Fruit fly (Drosophila melanogaster): ENCODE data around the gene Cpr64Ac.
A peak's percentile ranks its signal among the peaks of the same experiment; 100 is the strongest.

Cpr64Ac gene

dm6 chr3L:4212815-4213214 is at the start of gene Cpr64Ac:
Cpr64Ac (minus strand) TSS chr3L:4212915.
- TF ChIP-seq Dfd (GFP tag; optimal IDR thresholded peaks at IDR 0.05) (no peak), fru (GFP tag; optimal IDR thresholded peaks at IDR 0.05) (no peak), Rel (GFP tag; optimal IDR thresholded peaks at IDR 0.05) (no peak), Rel (tag; optimal IDR thresholded peaks at IDR 0.05) (no peak), sv (GFP tag; optimal IDR thresholded peaks at IDR 0.05) (no peak), woc (GFP tag; optimal IDR thresholded peaks at IDR 0.05) (no peak), Sp1 (GFP tag; optimal IDR thresholded peaks at IDR 0.05) (no peak), lola (GFP tag; optimal IDR thresholded peaks at IDR 0.05) (no peak), GATAd (GFP tag; optimal IDR thresholded peaks at IDR 0.05) (no peak), Jra (GFP tag; optimal IDR thresholded peaks at IDR 0.05) (no peak), HLH106 (tag; optimal IDR thresholded peaks at IDR 0.05) (no peak), N (GFP tag; optimal IDR thresholded peaks at IDR 0.05) (no peak), CG32264 (GFP tag; optimal IDR thresholded peaks at IDR 0.05) (no peak), tai (GFP tag; optimal IDR thresholded peaks at IDR 0.05) (no peak)

dm6 chr3L:4262384-4262783 is 49.7 kb upstream of the Cpr64Ac start, which contains the start of the genes CG11586 and VhaM9.7-a:
CG11586 (minus strand) TSS chr3L:4262470.
VhaM9.7-a (plus strand) TSS chr3L:4262705.
- TF ChIP-seq rgr (GFP tag; optimal IDR thresholded peaks at IDR 0.05) (peak; percentile 18), psq (GFP tag; optimal IDR thresholded peaks at IDR 0.05) (peak; percentile 4), sage (GFP tag; optimal IDR thresholded peaks at IDR 0.05) (no peak), foxo (GFP tag; optimal IDR thresholded peaks at IDR 0.05) (peak in 1 of 2 experiments; percentile 21), h (GFP tag; optimal IDR thresholded peaks at IDR 0.05) (peak; percentile 9), OdsH (GFP tag; optimal IDR thresholded peaks at IDR 0.05) (peak; percentile 1), Jra (GFP tag; optimal IDR thresholded peaks at IDR 0.05) (peak; percentile 4), Vsx2 (GFP tag; optimal IDR thresholded peaks at IDR 0.05; ENCODE audit: partially characterized antibody) (no peak), sv (GFP tag; optimal IDR thresholded peaks at IDR 0.05) (no peak), dl (GFP tag; optimal IDR thresholded peaks at IDR 0.05; ENCODE audit: insufficient read depth in 1 of 2, partially characterized antibody in 2 of 2) (no peak), Abd-B (GFP tag; optimal IDR thresholded peaks at IDR 0.05) (no peak), br (GFP tag; optimal IDR thresholded peaks at IDR 0.05) (no peak)

- TF ChIP-seq usp (GFP tag; optimal IDR thresholded peaks at IDR 0.05) (no peak), brk (GFP tag; optimal IDR thresholded peaks at IDR 0.05) (no peak), psq (GFP tag; optimal IDR thresholded peaks at IDR 0.05) (no peak), dl (GFP tag; optimal IDR thresholded peaks at IDR 0.05; ENCODE audit: insufficient read depth in 1 of 2, partially characterized antibody in 2 of 2) (no peak), Hr78 (GFP tag; optimal IDR thresholded peaks at IDR 0.05) (no peak), Abd-B (GFP tag; optimal IDR thresholded peaks at IDR 0.05) (no peak), Dif (GFP tag; optimal IDR thresholded peaks at IDR 0.05; ENCODE audit: partially characterized antibody) (no peak), br (GFP tag; optimal IDR thresholded peaks at IDR 0.05) (no peak), tai (GFP tag; optimal IDR thresholded peaks at IDR 0.05) (no peak)
Observed at dm6 chr3L:4261177-4261576, 48.5 kb upstream of the Cpr64Ac start.

dm6 chr3L:4259102-4259558 is 46.4 kb upstream of the Cpr64Ac start, which contains the start of the genes CG15011 and CG1309:
CG15011 (minus strand) TSS chr3L:4259152.
CG1309 (plus strand) TSS chr3L:4259430.
- TF ChIP-seq sv (GFP tag; optimal IDR thresholded peaks at IDR 0.05) (peak; percentile 74), Dfd (GFP tag; optimal IDR thresholded peaks at IDR 0.05) (no peak), Vsx2 (GFP tag; optimal IDR thresholded peaks at IDR 0.05; ENCODE audit: partially characterized antibody) (no peak), Rel (GFP tag; optimal IDR thresholded peaks at IDR 0.05) (no peak), Rel (tag; optimal IDR thresholded peaks at IDR 0.05) (peak; percentile 72), tai (GFP tag; optimal IDR thresholded peaks at IDR 0.05) (no peak), Jra (GFP tag; optimal IDR thresholded peaks at IDR 0.05) (peak; percentile 86), Dif (GFP tag; optimal IDR thresholded peaks at IDR 0.05; ENCODE audit: partially characterized antibody) (no peak), fru (GFP tag; optimal IDR thresholded peaks at IDR 0.05) (peak; percentile 86), sage (GFP tag; optimal IDR thresholded peaks at IDR 0.05) (no peak), h (GFP tag; optimal IDR thresholded peaks at IDR 0.05) (peak; percentile 90), Hr78 (GFP tag; optimal IDR thresholded peaks at IDR 0.05) (no peak), OdsH (GFP tag; optimal IDR thresholded peaks at IDR 0.05) (peak; percentile 82), br (GFP tag; optimal IDR thresholded peaks at IDR 0.05) (peak; percentile 83), pan (optimal IDR thresholded peaks at IDR 0.05) (no peak), CrebA (GFP tag; optimal IDR thresholded peaks at IDR 0.05; ENCODE audit: borderline replicate concordance) (no peak), psq (GFP tag; optimal IDR thresholded peaks at IDR 0.05) (peak; percentile 72), CG32264 (GFP tag; optimal IDR thresholded peaks at IDR 0.05) (peak; percentile 19), CG9705 (GFP tag; optimal IDR thresholded peaks at IDR 0.05) (peak; percentile 83), brk (GFP tag; optimal IDR thresholded peaks at IDR 0.05) (no peak), ey (GFP tag; optimal IDR thresholded peaks at IDR 0.05) (peak; percentile 86), lola (GFP tag; optimal IDR thresholded peaks at IDR 0.05) (no peak), GATAd (GFP tag; optimal IDR thresholded peaks at IDR 0.05) (peak; percentile 88), foxo (GFP tag; optimal IDR thresholded peaks at IDR 0.05) (peak in 1 of 2 experiments; percentile 87), Abd-B (GFP tag; optimal IDR thresholded peaks at IDR 0.05) (no peak), jim (GFP tag; optimal IDR thresholded peaks at IDR 0.05) (no peak), dl (GFP tag; optimal IDR thresholded peaks at IDR 0.05; ENCODE audit: insufficient read depth in 1 of 2, partially characterized antibody in 2 of 2) (no peak), Hr83 (GFP tag; optimal IDR thresholded peaks at IDR 0.05; ENCODE audit: poor library complexity, severe bottlenecking) (peak; percentile 47), Sp1 (GFP tag; optimal IDR thresholded peaks at IDR 0.05) (peak; percentile 86), N (GFP tag; optimal IDR thresholded peaks at IDR 0.05) (no peak), Mio (GFP tag; optimal IDR thresholded peaks at IDR 0.05) (no peak), dsf (GFP tag; optimal IDR thresholded peaks at IDR 0.05; ENCODE audit: borderline replicate concordance) (peak; percentile 51), Hnf4 (GFP tag; optimal IDR thresholded peaks at IDR 0.05) (peak; percentile 85), dmrt93B (GFP tag; optimal IDR thresholded peaks at IDR 0.05) (peak; percentile 48), usp (GFP tag; optimal IDR thresholded peaks at IDR 0.05) (no peak), rgr (GFP tag; optimal IDR thresholded peaks at IDR 0.05) (peak; percentile 88), Myc (optimal IDR thresholded peaks at IDR 0.05) (no peak), HLH106 (tag; optimal IDR thresholded peaks at IDR 0.05) (peak; percentile 89)
